Worm (Caenorhabditis elegans): ENCODE data around the gene C09G9.8.
A peak's percentile ranks its signal among the peaks of the same experiment; 100 is the strongest.

C09G9.8 gene

ce11 chrIV:8927093-8927492 lies 45.8 kb downstream of the C09G9.8 start:
- TF ChIP-seq ceh-82 (tag; optimal IDR thresholded peaks at IDR 0.05) (no peak), R02D3.7 (tag; optimal IDR thresholded peaks at IDR 0.05) (peak; percentile 57), pha-4 (tag; optimal IDR thresholded peaks at IDR 0.05) (peak; percentile 78), fkh-2 (tag; optimal IDR thresholded peaks at IDR 0.05) (no peak), nhr-25 (tag; optimal IDR thresholded peaks at IDR 0.05) (peak; percentile 81), sea-2 (GFP tag; optimal IDR thresholded peaks at IDR 0.05) (no peak), nhr-76 (tag; optimal IDR thresholded peaks at IDR 0.05) (no peak), elt-1 (tag; optimal IDR thresholded peaks at IDR 0.05) (no peak), nhr-67 (tag; optimal IDR thresholded peaks at IDR 0.05) (no peak), snpc-4 (tag; optimal IDR thresholded peaks at IDR 0.05) (no peak), pqm-1 (tag; optimal IDR thresholded peaks at IDR 0.05) (peak; percentile 28), hmg-11 (tag; optimal IDR thresholded peaks at IDR 0.05) (peak; percentile 95), ztf-4 (tag; optimal IDR thresholded peaks at IDR 0.05) (peak; percentile 57), nhr-11 (tag; optimal IDR thresholded peaks at IDR 0.05) (no peak), ztf-11 (tag; optimal IDR thresholded peaks at IDR 0.05) (no peak), mml-1 (tag; optimal IDR thresholded peaks at IDR 0.05) (no peak), egl-27 (tag; optimal IDR thresholded peaks at IDR 0.05) (no peak), fkh-10 (GFP tag; optimal IDR thresholded peaks at IDR 0.05) (no peak), tbx-2 (tag; optimal IDR thresholded peaks at IDR 0.05) (peak; percentile 58), ZK546.5 (tag; optimal IDR thresholded peaks at IDR 0.05) (no peak), lsy-12 (tag; optimal IDR thresholded peaks at IDR 0.05) (peak; percentile 73), ceh-9 (tag; optimal IDR thresholded peaks at IDR 0.05) (no peak), daf-12 (tag; optimal IDR thresholded peaks at IDR 0.05) (no peak), nfya-1 (tag; optimal IDR thresholded peaks at IDR 0.05; ENCODE audit: insufficient read depth) (peak; percentile 67), skn-1 (tag; optimal IDR thresholded peaks at IDR 0.05) (peak; percentile 20), nhr-28 (tag; optimal IDR thresholded peaks at IDR 0.05) (no peak), unc-62 (GFP tag; optimal IDR thresholded peaks at IDR 0.05) (peak; percentile 25), fos-1 (tag; optimal IDR thresholded peaks at IDR 0.05) (no peak), ceh-16 (tag; optimal IDR thresholded peaks at IDR 0.05) (no peak), jun-1 (tag; optimal IDR thresholded peaks at IDR 0.05) (peak; percentile 51), elt-3 (tag; optimal IDR thresholded peaks at IDR 0.05) (peak in 1 of 3 experiments; percentile 2), nhr-23 (tag; optimal IDR thresholded peaks at IDR 0.05) (peak; percentile 73), egl-5 (tag; optimal IDR thresholded peaks at IDR 0.05) (peak; percentile 36), aly-2 (tag; optimal IDR thresholded peaks at IDR 0.05) (no peak), nhr-77 (tag; optimal IDR thresholded peaks at IDR 0.05) (no peak), lin-15B (tag; optimal IDR thresholded peaks at IDR 0.05) (peak; percentile 35), eor-1 (tag; optimal IDR thresholded peaks at IDR 0.05) (no peak), mdl-1 (tag; optimal IDR thresholded peaks at IDR 0.05) (no peak), ceh-28 (tag; optimal IDR thresholded peaks at IDR 0.05) (peak; percentile 67), nhr-43 (tag; optimal IDR thresholded peaks at IDR 0.05; ENCODE audit: poor library complexity, severe bottlenecking) (peak; percentile 83), ama-1 (optimal IDR thresholded peaks at IDR 0.05) (peak; percentile 86), lin-39 (tag; optimal IDR thresholded peaks at IDR 0.05) (peak; percentile 92), unc-39 (tag; optimal IDR thresholded peaks at IDR 0.05) (no peak), nhr-12 (tag; optimal IDR thresholded peaks at IDR 0.05) (no peak), nhr-237 (tag; optimal IDR thresholded peaks at IDR 0.05) (no peak), elt-2 (tag; optimal IDR thresholded peaks at IDR 0.05) (peak; percentile 72), zag-1 (tag; optimal IDR thresholded peaks at IDR 0.05) (no peak)
